Fruit fly (Drosophila melanogaster) whole organism, prepupa: ENCODE data around the gene beta'COP.

ENCODE experiments used
- Blimp-1 ChIP-seq: fragments of 200-800 bp; sonication (Bioruptor generic); optimal IDR thresholded peaks from 3 replicates; lab custom pipeline; 2017; ENCODE audit warnings: missing biosample characterization, missing genetic modification characterization, mild to moderate bottlenecking, moderate library complexity, missing genetic modification reagents
- CG11294 ChIP-seq: fragments of 200-800 bp; sonication (Bioruptor generic); IDR thresholded peaks from 2 replicates; pipeline ENCODE4 v1.3.6; 2022; ENCODE audit warnings: missing biosample characterization, missing genetic modification characterization
- CG11762 ChIP-seq: fragments of 200-800 bp; sonication (Bioruptor generic); optimal IDR thresholded peaks from 3 replicates; lab custom pipeline; 2016; ENCODE audit warnings: missing biosample characterization, missing genetic modification characterization; ENCODE audit not compliant: insufficient read depth
- CG15336 ChIP-seq: fragments of 200-800 bp; sonication (Bioruptor generic); IDR thresholded peaks from 2 replicates; pipeline ENCODE4 v1.3.6; 2022; ENCODE audit warnings: missing biosample characterization, missing genetic modification characterization
- CG16779 ChIP-seq: fragments of 200-800 bp; sonication (Bioruptor generic); optimal IDR thresholded peaks from 3 replicates; lab custom pipeline; 2017; ENCODE audit warnings: missing biosample characterization, mild to moderate bottlenecking, missing genetic modification characterization
- CG3032 ChIP-seq: fragments of 200-800 bp; optimal IDR thresholded peaks from 2 replicates; lab custom pipeline; 2019; ENCODE audit warnings: missing biosample characterization, mild to moderate bottlenecking, missing genetic modification characterization, moderate library complexity
- CG31627 ChIP-seq: fragments of 200-800 bp; sonication (Bioruptor generic); optimal IDR thresholded peaks from 3 replicates; lab custom pipeline; 2016; ENCODE audit warnings: missing biosample characterization, missing genetic modification characterization
- CG32006 ChIP-seq: fragments of 200-800 bp; sonication (Bioruptor generic); optimal IDR thresholded peaks from 3 replicates; lab custom pipeline; 2017; ENCODE audit warnings: missing biosample characterization, mild to moderate bottlenecking, missing genetic modification characterization
- CG4318 ChIP-seq: fragments of 200-800 bp; sonication (Bioruptor generic); optimal IDR thresholded peaks from 3 replicates; lab custom pipeline; 2017; ENCODE audit warnings: missing biosample characterization, mild to moderate bottlenecking, missing genetic modification characterization
- CG6276 ChIP-seq: fragments of 200-800 bp; sonication (Bioruptor generic); optimal IDR thresholded peaks from 2 replicates; lab custom pipeline; 2017; ENCODE audit warnings: missing biosample characterization, mild to moderate bottlenecking, missing genetic modification characterization
- CG6792 ChIP-seq: fragments of 200-800 bp; sonication (Bioruptor generic); optimal IDR thresholded peaks from 3 replicates; lab custom pipeline; 2016; ENCODE audit warnings: missing biosample characterization, missing genetic modification characterization
- CG6808 ChIP-seq: fragments of 200-800 bp; sonication (Bioruptor generic); optimal IDR thresholded peaks from 3 replicates; lab custom pipeline; 2017; ENCODE audit warnings: missing biosample characterization, missing genetic modification characterization, mild to moderate bottlenecking, moderate library complexity, missing genetic modification reagents
- CG6854 ChIP-seq: fragments of 200-800 bp; sonication (Bioruptor generic); optimal IDR thresholded peaks from 2 replicates; lab custom pipeline; 2017; ENCODE audit warnings: missing biosample characterization, mild to moderate bottlenecking, missing genetic modification characterization
- CG7368 ChIP-seq: fragments of 200-800 bp; sonication (Bioruptor generic); optimal IDR thresholded peaks from 3 replicates; lab custom pipeline; 2016; ENCODE audit warnings: missing biosample characterization, missing genetic modification characterization
- CG8119 ChIP-seq: fragments of 200-800 bp; sonication (Bioruptor generic); IDR thresholded peaks from 3 replicates; pipeline ENCODE4 v1.3.6; 2022; ENCODE audit warnings: missing biosample characterization, missing genetic modification characterization
- CG8319 ChIP-seq: fragments of 200-800 bp; sonication (Bioruptor generic); optimal IDR thresholded peaks from 3 replicates; lab custom pipeline; 2016; ENCODE audit warnings: missing biosample characterization, missing genetic modification characterization
- CG9139 ChIP-seq: fragments of 200-800 bp; sonication (Bioruptor generic); optimal IDR thresholded peaks from 3 replicates; lab custom pipeline; 2017; ENCODE audit warnings: missing biosample characterization, mild to moderate bottlenecking, missing genetic modification characterization
- Eip75B ChIP-seq: fragments of 200-800 bp; sonication (Bioruptor generic); optimal IDR thresholded peaks from 3 replicates; lab custom pipeline; 2016; ENCODE audit warnings: missing biosample characterization, missing genetic modification characterization
- Eip93F ChIP-seq: fragments of 200-800 bp; sonication (Bioruptor generic); optimal IDR thresholded peaks from 2 replicates; lab custom pipeline; 2016; ENCODE audit warnings: missing biosample characterization, mild to moderate bottlenecking, missing genetic modification characterization
- Ets21C ChIP-seq: fragments of 200-800 bp; sonication (Bioruptor generic); optimal IDR thresholded peaks from 3 replicates; lab custom pipeline; 2016; ENCODE audit warnings: missing biosample characterization, missing genetic modification characterization
- Gug ChIP-seq: fragments of 200-800 bp; sonication (Bioruptor generic); IDR thresholded peaks from 2 replicates; pipeline ENCODE4 v1.3.6; 2022; ENCODE audit warnings: missing biosample characterization, missing genetic modification characterization
- Hr39 ChIP-seq: fragments of 200-800 bp; sonication (Bioruptor generic); optimal IDR thresholded peaks from 2 replicates; lab custom pipeline; 2016; ENCODE audit warnings: missing biosample characterization, missing genetic modification characterization
- Lpt ChIP-seq: fragments of 200-800 bp; sonication (Bioruptor generic); optimal IDR thresholded peaks from 3 replicates; lab custom pipeline; 2016; ENCODE audit warnings: missing biosample characterization, missing genetic modification characterization
- Met ChIP-seq: fragments of 200-800 bp; sonication (Bioruptor generic); optimal IDR thresholded peaks from 3 replicates; lab custom pipeline; 2016; ENCODE audit warnings: missing biosample characterization, missing genetic modification characterization
- OdsH ChIP-seq: fragments of 200-800 bp; sonication (Bioruptor generic); optimal IDR thresholded peaks from 3 replicates; lab custom pipeline; 2016; ENCODE audit warnings: missing biosample characterization, missing genetic modification characterization
- Smox ChIP-seq: fragments of 200-800 bp; sonication (Bioruptor generic); optimal IDR thresholded peaks from 3 replicates; lab custom pipeline; 2016; ENCODE audit warnings: missing biosample characterization, missing genetic modification characterization
- Sox102F ChIP-seq: fragments of 200-800 bp; sonication (Bioruptor generic); optimal IDR thresholded peaks from 2 replicates; lab custom pipeline; 2016; ENCODE audit warnings: missing biosample characterization, mild to moderate bottlenecking, missing genetic modification characterization
- Sox14 ChIP-seq: fragments of 200-800 bp; sonication (Bioruptor generic); optimal IDR thresholded peaks from 3 replicates; lab custom pipeline; 2016; ENCODE audit warnings: missing biosample characterization, missing genetic modification characterization
- Sox15 ChIP-seq: fragments of 200-800 bp; sonication (Bioruptor generic); optimal IDR thresholded peaks from 3 replicates; lab custom pipeline; 2016; ENCODE audit warnings: missing biosample characterization, missing genetic modification characterization
- achi ChIP-seq: fragments of 200-800 bp; sonication (Bioruptor generic); optimal IDR thresholded peaks from 3 replicates; lab custom pipeline; 2016; ENCODE audit warnings: missing biosample characterization, missing genetic modification characterization
- acj6 ChIP-seq: fragments of 200-800 bp; sonication (Bioruptor generic); optimal IDR thresholded peaks from 3 replicates; lab custom pipeline; 2016; ENCODE audit warnings: missing biosample characterization, missing genetic modification characterization
- cyc ChIP-seq: fragments of 200-800 bp; sonication (Bioruptor generic); optimal IDR thresholded peaks from 3 replicates; lab custom pipeline; 2016; ENCODE audit warnings: missing biosample characterization, missing genetic modification characterization
- dsx ChIP-seq: fragments of 200-800 bp; optimal IDR thresholded peaks from 3 replicates; lab custom pipeline; 2019; ENCODE audit warnings: missing biosample characterization, mild to moderate bottlenecking, missing genetic modification characterization, moderate library complexity; ENCODE audit not compliant: poor library complexity, severe bottlenecking
- eg ChIP-seq: fragments of 200-800 bp; sonication (Bioruptor generic); IDR thresholded peaks from 3 replicates; pipeline ENCODE4 v1.3.6; 2022; ENCODE audit warnings: missing biosample characterization, missing genetic modification characterization
- fd85E ChIP-seq: fragments of 200-800 bp; sonication (Bioruptor generic); optimal IDR thresholded peaks from 3 replicates; lab custom pipeline; 2016; ENCODE audit warnings: missing biosample characterization, missing genetic modification characterization
- fkh ChIP-seq: fragments of 200-800 bp; sonication (Bioruptor generic); optimal IDR thresholded peaks from 3 replicates; lab custom pipeline; 2017; ENCODE audit warnings: missing biosample characterization, mild to moderate bottlenecking, missing genetic modification characterization, moderate library complexity
- lz ChIP-seq: fragments of 200-800 bp; sonication (Bioruptor generic); optimal IDR thresholded peaks from 3 replicates; lab custom pipeline; 2016; ENCODE audit warnings: missing biosample characterization, missing genetic modification characterization
- net ChIP-seq: fragments of 200-800 bp; sonication (Bioruptor generic); optimal IDR thresholded peaks from 3 replicates; lab custom pipeline; 2016; ENCODE audit warnings: missing biosample characterization, missing genetic modification characterization
- pdm3 ChIP-seq: fragments of 200-800 bp; sonication (Bioruptor generic); optimal IDR thresholded peaks from 3 replicates; lab custom pipeline; 2016; ENCODE audit warnings: missing biosample characterization, missing genetic modification characterization
- salr ChIP-seq, 2 experiments: fragments of 200-800 bp; sonication (Bioruptor generic); optimal IDR thresholded peaks; 3 replicates each; lab custom pipeline; 2016 to 2018; ENCODE audit warnings: missing biosample characterization in 2 of 2, missing genetic modification characterization in 2 of 2, mild to moderate bottlenecking in 1 of 2
- ss ChIP-seq, 2 experiments: fragments of 200-800 bp; sonication (Bioruptor generic); optimal IDR thresholded peaks; 2 replicates in 1 of 2; 3 replicates in 1 of 2; lab custom pipeline; 2017 to 2018; ENCODE audit warnings: mild to moderate bottlenecking in 2 of 2, missing biosample characterization in 2 of 2, missing genetic modification characterization in 2 of 2, moderate library complexity in 1 of 2
- svp ChIP-seq: fragments of 200-800 bp; sonication (Bioruptor generic); peaks from one replicate; lab custom pipeline; 2016; ENCODE audit warnings: missing biosample characterization, missing genetic modification characterization
- vri ChIP-seq: fragments of 200-800 bp; sonication (Bioruptor generic); optimal IDR thresholded peaks from 3 replicates; lab custom pipeline; 2016; ENCODE audit warnings: missing biosample characterization, mild to moderate bottlenecking, missing genetic modification characterization

The beta'COP gene

DNA sequence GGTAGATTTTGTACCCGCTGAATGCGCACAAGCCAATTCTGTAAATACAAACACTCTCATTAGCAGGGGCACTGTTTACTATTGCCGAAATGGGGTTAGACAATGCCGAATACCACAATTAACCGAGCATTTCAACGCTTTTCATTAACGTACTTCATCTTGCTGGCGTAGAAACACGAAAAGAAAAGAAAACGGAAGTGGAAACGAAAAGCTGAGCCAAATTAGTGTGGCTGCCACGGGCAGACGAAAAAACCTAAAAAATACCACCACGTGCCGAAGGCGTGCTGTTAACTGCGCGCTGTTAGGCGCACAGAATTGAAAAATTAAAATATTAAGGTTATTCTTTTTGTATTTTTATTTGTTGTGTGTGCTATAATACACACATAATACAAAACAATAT lies 16.2 kb downstream of the beta'COP start, which contains the start of gene RpL24 (continued):
- peak; percentile 19 to 91 for TF ChIP-seq salr (GFP tag; optimal IDR thresholded peaks at IDR 0.05; lab: Kevin White, UChicago)
- no peak for TF ChIP-seq svp (GFP tag; lab: Kevin White, UChicago)
- peak; percentile 90 for TF ChIP-seq fd85E (GFP tag; lab: Kevin White, UChicago)
- peak; percentile 98 for TF ChIP-seq CG6854 (GFP tag; lab: Kevin White, UChicago)
- peak; percentile 65 for TF ChIP-seq CG3032 (tag; lab: Kevin White, UChicago)
- no peak for TF ChIP-seq CG4318 (GFP tag; lab: Kevin White, UChicago)
- TF ChIP-seq CG6792 (GFP tag; lab: Kevin White, UChicago) = peak; percentile 78
- peak; percentile 76 for TF ChIP-seq CG11762 (GFP tag; lab: Kevin White, UChicago)
- peak; percentile 73 for TF ChIP-seq Hr39 (GFP tag; lab: Kevin White, UChicago)
- TF ChIP-seq vri (GFP tag; lab: Kevin White, UChicago) = peak; percentile 92
- peak; percentile 41 for TF ChIP-seq CG32006 (GFP tag; lab: Kevin White, UChicago)
- TF ChIP-seq Smox (GFP tag; lab: Kevin White, UChicago) = peak; percentile 82
- peak; percentile 84 to 92 for TF ChIP-seq ss (GFP tag; optimal IDR thresholded peaks at IDR 0.05; lab: Kevin White, UChicago)
- TF ChIP-seq CG9139 = peak; percentile 87
- peak; percentile 85 for TF ChIP-seq acj6 (GFP tag; lab: Kevin White, UChicago)
- peak; percentile 72 for TF ChIP-seq Sox14 (GFP tag; lab: Kevin White, UChicago)
- TF ChIP-seq fkh (GFP tag; lab: Kevin White, UChicago) = no peak
- TF ChIP-seq achi = peak; percentile 83
- TF ChIP-seq Eip93F (GFP tag; lab: Kevin White, UChicago) = peak; percentile 23
- peak; percentile 90 for TF ChIP-seq lz
- peak; percentile 91 for TF ChIP-seq CG7368 (GFP tag; lab: Kevin White, UChicago)
- peak; percentile 1 for TF ChIP-seq Sox15 (GFP tag; lab: Kevin White, UChicago)
- TF ChIP-seq CG16779 (tag; lab: Kevin White, UChicago) = peak; percentile 82
- peak; percentile 91 for TF ChIP-seq Sox102F
- TF ChIP-seq CG15336 = no peak
- peak; percentile 84 for TF ChIP-seq cyc
- TF ChIP-seq OdsH (GFP tag; lab: Kevin White, UChicago) = peak; percentile 82
- TF ChIP-seq CG31627 (GFP tag; lab: Kevin White, UChicago) = peak; percentile 79
- peak; percentile 18; the same call in 1 of the 2 replicates for TF ChIP-seq CG11294 (GFP tag; lab: Robert Waterston, UW)
- TF ChIP-seq net (GFP tag; lab: Kevin White, UChicago) = peak; percentile 95
- TF ChIP-seq CG8119 (GFP tag; lab: Robert Waterston, UW) = no peak
- peak; percentile 58 for TF ChIP-seq CG6276 (GFP tag; lab: Kevin White, UChicago)
- peak; percentile 85 for TF ChIP-seq pdm3 (GFP tag; lab: Kevin White, UChicago)
- peak; percentile 91 for TF ChIP-seq Met (GFP tag; lab: Kevin White, UChicago)
- peak; percentile 92 for TF ChIP-seq eg (GFP tag; lab: Robert Waterston, UW)
- peak; percentile 73 for TF ChIP-seq CG8319 (GFP tag; lab: Kevin White, UChicago)

DNA sequence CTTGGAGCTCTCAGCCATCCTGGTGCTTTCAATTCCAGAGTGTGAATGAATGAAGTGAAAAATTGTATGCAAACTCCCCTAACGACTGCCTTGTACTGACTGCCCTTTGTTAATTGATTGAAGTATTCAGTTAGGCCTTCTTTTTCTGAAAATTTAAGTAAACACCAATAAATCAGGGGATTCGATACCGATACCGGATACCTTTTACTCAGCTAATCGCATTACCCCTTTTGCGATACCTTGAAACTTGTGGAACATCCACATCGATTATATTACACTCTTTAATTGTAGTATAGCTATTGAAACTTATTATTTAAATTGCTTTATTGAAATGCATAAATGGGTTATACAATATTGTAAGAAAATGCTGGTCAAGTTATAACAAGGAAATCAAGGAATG lies 17.4 kb downstream of the beta'COP start, which contains the start of gene CG16957:
CG16957 (minus strand) TSS at position 101 of the 400 bp plus-strand sequence.
- TF ChIP-seq CG6808 (GFP tag; lab: Kevin White, UChicago) (no peak), pdm3 (GFP tag; lab: Kevin White, UChicago) (no peak), Blimp-1 (GFP tag; lab: Kevin White, UChicago) (no peak), OdsH (GFP tag; lab: Kevin White, UChicago) (no peak), Ets21C (GFP tag; lab: Kevin White, UChicago) (no peak), Gug (GFP tag; lab: Robert Waterston, UW) (no peak), dsx (GFP tag; lab: Kevin White, UChicago) (no peak), vri (GFP tag; lab: Kevin White, UChicago) (no peak), CG8319 (GFP tag; lab: Kevin White, UChicago) (no peak), svp (GFP tag; lab: Kevin White, UChicago) (no peak), CG4318 (GFP tag; lab: Kevin White, UChicago) (no peak), net (GFP tag; lab: Kevin White, UChicago) (no peak), Eip75B (GFP tag; lab: Kevin White, UChicago) (no peak), Met (GFP tag; lab: Kevin White, UChicago) (no peak), Smox (GFP tag; lab: Kevin White, UChicago) (no peak), CG3032 (tag; lab: Kevin White, UChicago) (no peak), CG6854 (GFP tag; lab: Kevin White, UChicago) (no peak), Lpt (GFP tag; lab: Kevin White, UChicago) (no peak)
